In the genomic region with DNA sequence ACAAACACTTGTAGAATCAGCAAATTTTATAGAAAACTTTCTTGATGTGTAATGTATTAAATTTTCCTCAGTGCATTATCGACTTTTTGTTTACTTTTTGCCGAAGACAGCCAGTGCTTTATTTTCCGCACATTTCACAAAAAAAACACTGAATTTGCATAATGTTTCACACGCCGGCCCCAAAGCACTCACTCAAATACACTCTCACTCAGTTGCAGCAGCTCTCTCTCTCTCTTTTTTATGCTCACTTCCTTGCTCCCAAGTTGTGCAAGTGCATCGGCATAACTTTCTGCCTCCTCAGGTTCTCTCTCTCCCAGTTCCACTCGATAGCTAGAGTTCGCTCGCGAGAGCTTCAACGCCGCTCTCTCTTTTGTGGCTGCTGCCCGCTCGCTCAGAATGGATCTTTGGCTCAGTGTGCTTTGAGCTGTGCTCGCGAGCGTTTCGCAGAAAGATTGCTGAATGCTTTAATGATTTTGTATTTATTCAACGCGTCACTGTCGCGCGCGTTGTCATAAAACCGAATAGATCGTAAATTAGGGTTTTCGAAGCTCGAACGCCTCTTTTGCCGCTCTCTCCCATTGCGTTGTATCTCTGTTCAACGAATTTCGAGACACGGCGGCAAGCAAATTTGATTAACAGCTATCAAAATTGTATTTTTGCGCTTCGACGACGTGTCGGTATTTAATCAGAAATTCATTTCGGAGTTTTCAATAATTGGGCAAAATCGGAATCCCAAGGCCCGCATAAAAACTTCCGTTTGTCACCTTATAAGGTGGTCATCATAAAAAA, we compare ENCODE assay signal across 5 fruit fly cellular contexts.
TF ChIP-seq lines count a peak whose summit lies in the region.

No protein-coding gene starts in this region.

TF ChIP-seq in whole organism, adult, 20 proteins besides CTCF, POLR2A, EP300 and RAD21 (continued from another document):
- TF ChIP-seq Clk (GFP tag; optimal IDR thresholded peaks at IDR 0.05; lab: Kevin White, UChicago) (no peak), pad (GFP tag; optimal IDR thresholded peaks at IDR 0.05; lab: Kevin White, UChicago) (no peak)
TF ChIP-seq in whole organism, adult: peak in this region for 12.

TF ChIP-seq in whole organism, embryonic, 481 proteins besides CTCF, POLR2A, EP300 and RAD21 (continued from another document and continues in another):
- TF ChIP-seq Chrac-16 (GFP tag; optimal IDR thresholded peaks at IDR 0.05; lab: Kevin White, UChicago) = no peak
- TF ChIP-seq corto (GFP tag; optimal IDR thresholded peaks at IDR 0.05; lab: Kevin White, UChicago) = peak; percentile 10
- TF ChIP-seq zen (tag; optimal IDR thresholded peaks at IDR 0.05; lab: Kevin White, UChicago) = no peak
- peak; percentile 20 for TF ChIP-seq gro (GFP tag; optimal IDR thresholded peaks at IDR 0.05; lab: Kevin White, UChicago)
- TF ChIP-seq CG11560 (tag; IDR thresholded peaks at IDR 0.05; lab: Robert Waterston, UW) = no peak
- no peak for TF ChIP-seq Ptx1 (GFP tag; IDR thresholded peaks at IDR 0.05; lab: Robert Waterston, UW)
- no peak for TF ChIP-seq zfh1 (GFP tag; IDR thresholded peaks at IDR 0.05; lab: Robert Waterston, UW)
- no peak for TF ChIP-seq fu2 (GFP tag; optimal IDR thresholded peaks at IDR 0.05; lab: Kevin White, UChicago)
- peak; percentile 99 for TF ChIP-seq yki (optimal IDR thresholded peaks at IDR 0.05; lab: Kevin White, UChicago)
- TF ChIP-seq tio (GFP tag; optimal IDR thresholded peaks at IDR 0.05; lab: Kevin White, UChicago) = no peak
- TF ChIP-seq CkIIα-i1 (GFP tag; IDR thresholded peaks at IDR 0.05; lab: Robert Waterston, UW) = no peak
- TF ChIP-seq CG15601 (tag; optimal IDR thresholded peaks at IDR 0.05; lab: Kevin White, UChicago) = no peak
- TF ChIP-seq bigmax (GFP tag; optimal IDR thresholded peaks at IDR 0.05; lab: Kevin White, UChicago) = no peak
- peak; percentile 24; the same call in 1 of the 2 replicates for TF ChIP-seq CG17328 (GFP tag; IDR thresholded peaks at IDR 0.05; lab: Robert Waterston, UW)
- peak; percentile 47; the same call in 1 of the 2 replicates for TF ChIP-seq sob (GFP tag; IDR thresholded peaks at IDR 0.05; lab: Robert Waterston, UW)
- TF ChIP-seq mam (GFP tag; optimal IDR thresholded peaks at IDR 0.05; lab: Kevin White, UChicago) = no peak
- TF ChIP-seq CG31441 (GFP tag; IDR thresholded peaks at IDR 0.05; lab: Robert Waterston, UW) = no peak
- TF ChIP-seq kay (GFP tag; optimal IDR thresholded peaks at IDR 0.05; lab: Kevin White, UChicago) = no peak
- TF ChIP-seq nerfin-1 (tag; optimal IDR thresholded peaks at IDR 0.05; lab: Kevin White, UChicago) = no peak
- no peak for TF ChIP-seq Xbp1 (GFP tag; optimal IDR thresholded peaks at IDR 0.05; lab: Kevin White, UChicago)
- peak; percentile 81 for TF ChIP-seq Med (GFP tag; lab: Kevin White, UChicago)
- TF ChIP-seq CG12219 (GFP tag; optimal IDR thresholded peaks at IDR 0.05; lab: Kevin White, UChicago) = no peak
- TF ChIP-seq CG10543 (GFP tag; optimal IDR thresholded peaks at IDR 0.05; lab: Kevin White, UChicago) = peak; percentile 5
- no peak for TF ChIP-seq stwl (tag; optimal IDR thresholded peaks at IDR 0.05; lab: Kevin White, UChicago)
- no peak for TF ChIP-seq fd3F (GFP tag; optimal IDR thresholded peaks at IDR 0.05; lab: Kevin White, UChicago)
- no peak for TF ChIP-seq CG15269 (tag; optimal IDR thresholded peaks at IDR 0.05; lab: Kevin White, UChicago)
- no peak for TF ChIP-seq Antp (GFP tag; optimal IDR thresholded peaks at IDR 0.05; lab: Kevin White, UChicago)
- no peak for TF ChIP-seq Atf3 (GFP tag; optimal IDR thresholded peaks at IDR 0.05; lab: Kevin White, UChicago)
- TF ChIP-seq CG10431 (GFP tag; optimal IDR thresholded peaks at IDR 0.05; lab: Kevin White, UChicago) = no peak
- peak; percentile 69 for TF ChIP-seq mirr (GFP tag; optimal IDR thresholded peaks at IDR 0.05; lab: Kevin White, UChicago)
- no peak for TF ChIP-seq p53 (GFP tag; optimal IDR thresholded peaks at IDR 0.05; lab: Kevin White, UChicago)

TF ChIP-seq in whole organism, prepupa, 60 proteins besides CTCF, POLR2A, EP300 and RAD21 (continued from another document):
- peak; percentile 4 for TF ChIP-seq dac (GFP tag; optimal IDR thresholded peaks at IDR 0.05; lab: Kevin White, UChicago)
- TF ChIP-seq CG6276 (GFP tag; optimal IDR thresholded peaks at IDR 0.05; lab: Kevin White, UChicago) = peak; percentile 90
- no peak for TF ChIP-seq CG4318 (GFP tag; optimal IDR thresholded peaks at IDR 0.05; lab: Kevin White, UChicago)
- peak; percentile 38 for TF ChIP-seq CG3032 (tag; optimal IDR thresholded peaks at IDR 0.05; lab: Kevin White, UChicago)
- no peak for TF ChIP-seq CG11902 (GFP tag; optimal IDR thresholded peaks at IDR 0.05; lab: Kevin White, UChicago)
- peak; percentile 41 for TF ChIP-seq CG3919 (GFP tag; optimal IDR thresholded peaks at IDR 0.05; lab: Kevin White, UChicago)
- peak; percentile 88 for TF ChIP-seq svp (GFP tag; lab: Kevin White, UChicago)
- peak; percentile 9 for TF ChIP-seq Met (GFP tag; optimal IDR thresholded peaks at IDR 0.05; lab: Kevin White, UChicago)
- peak; percentile 16 for TF ChIP-seq Eip75B (GFP tag; optimal IDR thresholded peaks at IDR 0.05; lab: Kevin White, UChicago)
- no peak for TF ChIP-seq achi (GFP tag; optimal IDR thresholded peaks at IDR 0.05; lab: Kevin White, UChicago)
- TF ChIP-seq Lpt (GFP tag; optimal IDR thresholded peaks at IDR 0.05; lab: Kevin White, UChicago) = no peak
- TF ChIP-seq CG10669 (GFP tag; optimal IDR thresholded peaks at IDR 0.05; lab: Kevin White, UChicago) = peak; percentile 54
- TF ChIP-seq CG6808 (GFP tag; optimal IDR thresholded peaks at IDR 0.05; lab: Kevin White, UChicago) = peak; percentile 64
- no peak for TF ChIP-seq fd59A (GFP tag; optimal IDR thresholded peaks at IDR 0.05; lab: Kevin White, UChicago)
- no peak for TF ChIP-seq CG34406 (GFP tag; optimal IDR thresholded peaks at IDR 0.05; lab: Kevin White, UChicago)
- peak; percentile 5 for TF ChIP-seq net (GFP tag; optimal IDR thresholded peaks at IDR 0.05; lab: Kevin White, UChicago)
- TF ChIP-seq CG7368 (GFP tag; optimal IDR thresholded peaks at IDR 0.05; lab: Kevin White, UChicago) = peak; percentile 11
- TF ChIP-seq Smox (GFP tag; optimal IDR thresholded peaks at IDR 0.05; lab: Kevin White, UChicago) = no peak
- TF ChIP-seq Sox14 (GFP tag; optimal IDR thresholded peaks at IDR 0.05; lab: Kevin White, UChicago) = no peak
- peak; percentile 77 for TF ChIP-seq CG16779 (tag; optimal IDR thresholded peaks at IDR 0.05; lab: Kevin White, UChicago)
- no peak for TF ChIP-seq lz (GFP tag; optimal IDR thresholded peaks at IDR 0.05; lab: Kevin White, UChicago)
- TF ChIP-seq eg (GFP tag; IDR thresholded peaks at IDR 0.05; lab: Robert Waterston, UW) = peak; percentile 87
- TF ChIP-seq ss (GFP tag; optimal IDR thresholded peaks at IDR 0.05; lab: Kevin White, UChicago) = peak; percentile 67 to 77
- TF ChIP-seq CG8632 (GFP tag; optimal IDR thresholded peaks at IDR 0.05; lab: Kevin White, UChicago) = no peak
- peak; percentile 52 for TF ChIP-seq Sox102F (GFP tag; optimal IDR thresholded peaks at IDR 0.05; lab: Kevin White, UChicago)
- TF ChIP-seq fkh (GFP tag; optimal IDR thresholded peaks at IDR 0.05; lab: Kevin White, UChicago) = peak; percentile 73
- TF ChIP-seq CG6163 (GFP tag; IDR thresholded peaks at IDR 0.05; lab: Robert Waterston, UW) = peak; percentile 87
- TF ChIP-seq salr (GFP tag; optimal IDR thresholded peaks at IDR 0.05; lab: Kevin White, UChicago) = no peak
- TF ChIP-seq Eip78C (GFP tag; lab: Kevin White, UChicago) = peak; percentile 74

TF ChIP-seq in whole organism, pupa, 21 proteins besides CTCF, POLR2A, EP300 and RAD21 (continued from another document):
- TF ChIP-seq CG8301 (tag; optimal IDR thresholded peaks at IDR 0.05; lab: Kevin White, UChicago) (peak; percentile 59), Snoo (tag; optimal IDR thresholded peaks at IDR 0.05; lab: Kevin White, UChicago) (peak; percentile 31), rn (GFP tag; IDR thresholded peaks at IDR 0.05; lab: Robert Waterston, UW) (0 out of 2 replicates have a peak, but pooled peaks have one; percentile 12)

TF ChIP-seq in whole organism, wandering third instar larva, 38 proteins besides CTCF, POLR2A, EP300 and RAD21 (continued from another document):
- peak; percentile 41 for TF ChIP-seq psq (GFP tag; optimal IDR thresholded peaks at IDR 0.05; lab: Kevin White, UChicago)
- TF ChIP-seq Vsx2 (GFP tag; optimal IDR thresholded peaks at IDR 0.05; lab: Kevin White, UChicago; ENCODE audit: partially characterized antibody) = peak; percentile 95
- peak; percentile 42 for TF ChIP-seq brk (GFP tag; optimal IDR thresholded peaks at IDR 0.05; lab: Kevin White, UChicago)
- peak; percentile 49 for TF ChIP-seq br (GFP tag; optimal IDR thresholded peaks at IDR 0.05; lab: Kevin White, UChicago)
- TF ChIP-seq GATAd (GFP tag; optimal IDR thresholded peaks at IDR 0.05; lab: Kevin White, UChicago) = no peak
- TF ChIP-seq OdsH (GFP tag; optimal IDR thresholded peaks at IDR 0.05; lab: Kevin White, UChicago) = no peak
- TF ChIP-seq rgr (GFP tag; optimal IDR thresholded peaks at IDR 0.05; lab: Kevin White, UChicago) = peak; percentile 44
- TF ChIP-seq Hr83 (GFP tag; optimal IDR thresholded peaks at IDR 0.05; lab: Kevin White, UChicago; ENCODE audit: poor library complexity, severe bottlenecking) = peak; percentile 82
